Fruit fly (Drosophila melanogaster) whole organism, prepupa: ENCODE data around the gene CG44044.

ENCODE experiments used
- Blimp-1 ChIP-seq: fragments of 200-800 bp; sonication (Bioruptor generic); optimal IDR thresholded peaks from 3 replicates; lab custom pipeline; 2017; ENCODE audit warnings: missing biosample characterization, missing genetic modification characterization, mild to moderate bottlenecking, moderate library complexity, missing genetic modification reagents
- CG11294 ChIP-seq: fragments of 200-800 bp; sonication (Bioruptor generic); IDR thresholded peaks from 2 replicates; pipeline ENCODE4 v1.3.6; 2022; ENCODE audit warnings: missing biosample characterization, missing genetic modification characterization
- CG11902 ChIP-seq: fragments of 200-800 bp; sonication (Bioruptor generic); optimal IDR thresholded peaks from 3 replicates; lab custom pipeline; 2016; ENCODE audit warnings: missing biosample characterization, missing genetic modification characterization
- CG1621 ChIP-seq: fragments of 200-800 bp; sonication (Bioruptor generic); optimal IDR thresholded peaks from 3 replicates; lab custom pipeline; 2018; ENCODE audit warnings: missing biosample characterization, mild to moderate bottlenecking, missing genetic modification characterization
- CG6276 ChIP-seq: fragments of 200-800 bp; sonication (Bioruptor generic); optimal IDR thresholded peaks from 2 replicates; lab custom pipeline; 2017; ENCODE audit warnings: missing biosample characterization, mild to moderate bottlenecking, missing genetic modification characterization
- CG8119 ChIP-seq: fragments of 200-800 bp; sonication (Bioruptor generic); IDR thresholded peaks from 3 replicates; pipeline ENCODE4 v1.3.6; 2022; ENCODE audit warnings: missing biosample characterization, missing genetic modification characterization
- CG8319 ChIP-seq: fragments of 200-800 bp; sonication (Bioruptor generic); optimal IDR thresholded peaks from 3 replicates; lab custom pipeline; 2016; ENCODE audit warnings: missing biosample characterization, missing genetic modification characterization
- Eip93F ChIP-seq: fragments of 200-800 bp; sonication (Bioruptor generic); optimal IDR thresholded peaks from 2 replicates; lab custom pipeline; 2016; ENCODE audit warnings: missing biosample characterization, mild to moderate bottlenecking, missing genetic modification characterization
- Hr39 ChIP-seq: fragments of 200-800 bp; sonication (Bioruptor generic); optimal IDR thresholded peaks from 2 replicates; lab custom pipeline; 2016; ENCODE audit warnings: missing biosample characterization, missing genetic modification characterization
- Sox14 ChIP-seq: fragments of 200-800 bp; sonication (Bioruptor generic); optimal IDR thresholded peaks from 3 replicates; lab custom pipeline; 2016; ENCODE audit warnings: missing biosample characterization, missing genetic modification characterization
- cyc ChIP-seq: fragments of 200-800 bp; sonication (Bioruptor generic); optimal IDR thresholded peaks from 3 replicates; lab custom pipeline; 2016; ENCODE audit warnings: missing biosample characterization, missing genetic modification characterization
- dac ChIP-seq: fragments of 200-800 bp; sonication (Bioruptor generic); optimal IDR thresholded peaks from 2 replicates; lab custom pipeline; 2017; ENCODE audit warnings: missing biosample characterization, mild to moderate bottlenecking, missing genetic modification characterization
- eg ChIP-seq: fragments of 200-800 bp; sonication (Bioruptor generic); IDR thresholded peaks from 3 replicates; pipeline ENCODE4 v1.3.6; 2022; ENCODE audit warnings: missing biosample characterization, missing genetic modification characterization
- topi ChIP-seq: fragments of 200-800 bp; sonication (Bioruptor generic); optimal IDR thresholded peaks from 3 replicates; lab custom pipeline; 2016; ENCODE audit warnings: missing biosample characterization, missing genetic modification characterization

- TF ChIP-seq CG11294 (GFP tag; lab: Robert Waterston, UW) (no peak), Eip93F (GFP tag; lab: Kevin White, UChicago) (no peak), cyc (GFP tag; lab: Kevin White, UChicago) (no peak), dac (GFP tag; lab: Kevin White, UChicago) (no peak), CG6276 (GFP tag; lab: Kevin White, UChicago) (no peak), CG8319 (GFP tag; lab: Kevin White, UChicago) (no peak), CG1621 (tag; lab: Kevin White, UChicago) (no peak), eg (GFP tag; lab: Robert Waterston, UW) (no peak), CG11902 (GFP tag; lab: Kevin White, UChicago) (no peak), CG8119 (GFP tag; lab: Robert Waterston, UW) (no peak), Hr39 (GFP tag; lab: Kevin White, UChicago) (no peak), Blimp-1 (GFP tag; lab: Kevin White, UChicago) (no peak), topi (GFP tag; lab: Kevin White, UChicago) (no peak), Sox14 (GFP tag; lab: Kevin White, UChicago) (no peak)
These were observed 37.5 kb downstream of the CG44044 start, which contains the start of gene CG17931 for dm6 chr3R:16359098-16359497.
